Worm (Caenorhabditis elegans) whole organism, L2 larva: ENCODE data around the gene ndx-9.

ENCODE experiments used
- F13H6.1 ChIP-seq: sonication (generic microtip); optimal IDR thresholded peaks from 2 replicates; lab custom pipeline; 2016; ENCODE audit warnings: missing genetic modification characterization, missing compliant biosample characterization
- alr-1 ChIP-seq: fragments of 150-350 bp; optimal IDR thresholded peaks from 2 replicates; lab custom pipeline; 2014; ENCODE audit warnings: missing biosample characterization, missing genetic modification characterization
- aly-2 ChIP-seq: fragments of 150-350 bp; optimal IDR thresholded peaks from 2 replicates; lab custom pipeline; 2014; ENCODE audit warnings: missing biosample characterization, missing genetic modification characterization
- ama-1 ChIP-seq: fragments of 150-350 bp; optimal IDR thresholded peaks from 2 replicates; lab custom pipeline; 2018; ENCODE audit warnings: inconsistent platforms
- blmp-1 ChIP-seq: sonication (generic microtip); optimal IDR thresholded peaks from 2 replicates; lab custom pipeline; 2017; ENCODE audit warnings: missing genetic modification characterization, mild to moderate bottlenecking, missing compliant biosample characterization, antibody characterized with exemption, moderate library complexity; ENCODE audit not compliant: insufficient read depth
- egl-27 ChIP-seq: sonication (generic microtip); optimal IDR thresholded peaks from 3 replicates; lab custom pipeline; 2017; ENCODE audit warnings: missing biosample characterization, missing genetic modification reagents, missing genetic modification characterization
- nhr-10 ChIP-seq: sonication (generic microtip); optimal IDR thresholded peaks from 2 replicates; lab custom pipeline; 2017; ENCODE audit warnings: missing biosample characterization, missing genetic modification characterization
- nhr-21 ChIP-seq: fragments of 150-350 bp; optimal IDR thresholded peaks from 2 replicates; lab custom pipeline; 2014; ENCODE audit warnings: missing biosample characterization, missing genetic modification characterization
- sma-9 ChIP-seq, 2 experiments: fragments of 150-350 bp in 1 of 2; sonication (generic microtip) in 1 of 2; optimal IDR thresholded peaks; 2 replicates each; lab custom pipeline; 2014 to 2016; ENCODE audit warnings: missing genetic modification characterization in 2 of 2, mild to moderate bottlenecking in 1 of 2, missing biosample characterization in 1 of 2, missing compliant biosample characterization in 1 of 2, missing genetic modification reagents in 1 of 2, moderate library complexity in 1 of 2
- unc-39 ChIP-seq: fragments of 150-350 bp; optimal IDR thresholded peaks from 2 replicates; lab custom pipeline; 2014; ENCODE audit warnings: missing biosample characterization, missing genetic modification characterization
- unc-62 ChIP-seq: fragments of 150-350 bp; optimal IDR thresholded peaks from 2 replicates; lab custom pipeline; 2014; ENCODE audit warnings: missing biosample characterization, missing genetic modification reagents, missing genetic modification characterization
- ztf-11 ChIP-seq: sonication (generic microtip); optimal IDR thresholded peaks from 2 replicates; lab custom pipeline; 2017; ENCODE audit warnings: missing biosample characterization, missing genetic modification characterization

- TF ChIP-seq egl-27 (tag; lab: Kevin White, UChicago) (no peak), unc-62 (GFP tag; lab: Kevin White, UChicago) (no peak), F13H6.1 (tag; lab: Kevin White, UChicago) (no peak), ztf-11 (tag; lab: Kevin White, UChicago) (no peak), alr-1 (tag; lab: Kevin White, UChicago) (no peak), sma-9 (GFP tag; optimal IDR thresholded peaks at IDR 0.05; lab: Kevin White, UChicago) (no peak), sma-9 (tag; optimal IDR thresholded peaks at IDR 0.05; lab: Kevin White, UChicago) (no peak), nhr-21 (tag; lab: Kevin White, UChicago) (no peak), blmp-1 (no peak), unc-39 (tag; lab: Kevin White, UChicago) (no peak), nhr-10 (tag; lab: Kevin White, UChicago) (no peak), aly-2 (tag; lab: Kevin White, UChicago) (no peak), ama-1 (no peak)
These were observed 26.4 kb upstream of the ndx-9 start for ce11 chrIV:11038218-11038617.
